Worm (Caenorhabditis elegans) whole organism, mixed stage, embryonic: ENCODE results near the gene srt-28.

Source experiments
- ces-1 ChIP-seq: fragments of 150-350 bp; optimal IDR thresholded peaks from 2 replicates; lab custom pipeline; 2014; ENCODE audit warnings: missing biosample characterization, missing genetic modification reagents, missing genetic modification characterization
- elt-1 ChIP-seq: sonication (generic microtip); optimal IDR thresholded peaks from 2 replicates; lab custom pipeline; 2017; ENCODE audit warnings: missing genetic modification characterization, mild to moderate bottlenecking, missing compliant biosample characterization, antibody characterized with exemption, moderate library complexity, borderline replicate concordance; ENCODE audit not compliant: insufficient read depth
- elt-3 ChIP-seq: fragments of 150-350 bp; optimal IDR thresholded peaks from 2 replicates; lab custom pipeline; 2014; ENCODE audit warnings: missing biosample characterization, missing genetic modification characterization
- lin-32 ChIP-seq: fragments of 200-800 bp; sonication (Bioruptor generic); optimal IDR thresholded peaks from 2 replicates; lab custom pipeline; 2018; ENCODE audit warnings: mild to moderate bottlenecking, missing genetic modification characterization, missing compliant biosample characterization
- lsy-2 ChIP-seq: fragments of 150-350 bp; optimal IDR thresholded peaks from 2 replicates; lab custom pipeline; 2014; ENCODE audit warnings: missing biosample characterization, missing genetic modification characterization
- nhr-237 ChIP-seq: fragments of 150-350 bp; optimal IDR thresholded peaks from 2 replicates; lab custom pipeline; 2014; ENCODE audit warnings: missing biosample characterization, missing genetic modification characterization
- nhr-28 ChIP-seq: fragments of 150-350 bp; optimal IDR thresholded peaks from 2 replicates; lab custom pipeline; 2014; ENCODE audit warnings: missing biosample characterization, missing genetic modification characterization
- pha-4 ChIP-seq: fragments of 150-350 bp; optimal IDR thresholded peaks from 2 replicates; lab custom pipeline; 2018; ENCODE audit warnings: missing biosample characterization, missing genetic modification reagents, missing genetic modification characterization
- unc-39 ChIP-seq: fragments of 150-350 bp; optimal IDR thresholded peaks from 2 replicates; lab custom pipeline; 2014; ENCODE audit warnings: missing biosample characterization, missing genetic modification characterization

DNA sequence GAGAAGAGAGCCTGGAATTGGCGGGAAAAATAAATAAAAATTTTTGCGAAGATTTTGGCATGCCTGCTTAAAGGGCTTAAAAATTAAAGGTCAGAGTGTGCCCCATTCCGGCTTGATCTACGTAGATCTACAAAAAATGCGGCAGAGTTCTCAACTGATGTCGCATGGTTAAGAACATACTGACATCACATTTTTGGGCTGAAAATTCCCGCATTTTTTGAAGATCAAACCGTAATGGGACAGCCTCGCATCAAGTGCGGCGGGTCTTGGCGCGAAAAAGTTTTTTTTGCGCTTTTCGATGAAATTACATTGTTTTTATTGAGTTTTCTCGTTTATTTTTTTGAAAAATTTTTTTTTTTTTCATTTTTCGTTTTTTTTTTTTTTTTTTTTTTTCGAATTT, 22.5 kb downstream of the srt-28 start:
- TF ChIP-seq pha-4 (tag; lab: Kevin White, UChicago) (no peak), nhr-237 (tag; lab: Kevin White, UChicago) (no peak), elt-1 (no peak), unc-39 (no peak), lin-32 (GFP tag; lab: Kevin White, UChicago) (no peak), ces-1 (no peak), nhr-28 (tag; lab: Kevin White, UChicago) (no peak), elt-3 (tag; lab: Kevin White, UChicago) (no peak), lsy-2 (no peak)
